Worm (Caenorhabditis elegans) whole organism, late embryonic: Measurements from ENCODE around the gene kynu-1.

Experiments
- C08G9.2 ChIP-seq: sonication (generic microtip); optimal IDR thresholded peaks from 2 replicates; lab custom pipeline; 2016; ENCODE audit warnings: mild to moderate bottlenecking, missing genetic modification characterization, moderate library complexity, missing compliant biosample characterization
- C38D4.7 ChIP-seq: fragments of 200-800 bp; sonication (Bioruptor generic); optimal IDR thresholded peaks from 2 replicates; lab custom pipeline; 2018; ENCODE audit warnings: mild to moderate bottlenecking, missing genetic modification characterization, moderate library complexity, missing compliant biosample characterization
- F13H6.1 ChIP-seq: sonication (generic microtip); optimal IDR thresholded peaks from 2 replicates; lab custom pipeline; 2016; ENCODE audit warnings: missing genetic modification characterization, missing compliant biosample characterization
- K02D7.2 ChIP-seq: sonication (generic microtip); optimal IDR thresholded peaks from 2 replicates; lab custom pipeline; 2017; ENCODE audit warnings: mild to moderate bottlenecking, missing genetic modification characterization, missing compliant biosample characterization
- K09A11.1 ChIP-seq: sonication (generic microtip); optimal IDR thresholded peaks from 2 replicates; lab custom pipeline; 2017; ENCODE audit warnings: antibody characterized with exemption, mild to moderate bottlenecking, missing genetic modification characterization, missing compliant biosample characterization; ENCODE audit not compliant: insufficient read depth
- T23F11.4 ChIP-seq: fragments of 200-800 bp; sonication (Bioruptor generic); optimal IDR thresholded peaks from 2 replicates; lab custom pipeline; 2018; ENCODE audit warnings: mild to moderate bottlenecking, missing genetic modification characterization, missing compliant biosample characterization
- Y22D7AL.16 ChIP-seq: sonication (generic microtip); optimal IDR thresholded peaks from 2 replicates; lab custom pipeline; 2016; ENCODE audit warnings: missing genetic modification characterization, missing compliant biosample characterization
- ahr-1 ChIP-seq: sonication (generic microtip); optimal IDR thresholded peaks from 2 replicates; lab custom pipeline; 2016; ENCODE audit warnings: missing genetic modification characterization, missing compliant biosample characterization
- ama-1 ChIP-seq: fragments of 150-350 bp; optimal IDR thresholded peaks from 2 replicates; lab custom pipeline; 2014
- ceh-14 ChIP-seq: sonication (generic microtip); optimal IDR thresholded peaks from 2 replicates; lab custom pipeline; 2016; ENCODE audit warnings: missing genotype, missing genetic modification characterization, missing compliant biosample characterization
- ceh-18 ChIP-seq: sonication (generic microtip); optimal IDR thresholded peaks from 2 replicates; lab custom pipeline; 2016; ENCODE audit warnings: missing genetic modification characterization, missing compliant biosample characterization
- ceh-19 ChIP-seq: fragments of 200-800 bp; sonication (Bioruptor generic); optimal IDR thresholded peaks from 2 replicates; lab custom pipeline; 2018; ENCODE audit warnings: mild to moderate bottlenecking, missing genetic modification characterization, missing compliant biosample characterization
- ceh-22 ChIP-seq: sonication (generic microtip); optimal IDR thresholded peaks from 2 replicates; lab custom pipeline; 2017; ENCODE audit warnings: missing biosample characterization, missing genetic modification characterization
- ceh-30 ChIP-seq: fragments of 150-350 bp; optimal IDR thresholded peaks from 2 replicates; lab custom pipeline; 2014; ENCODE audit warnings: missing biosample characterization, missing genetic modification characterization
- ceh-31 ChIP-seq: sonication (generic microtip); optimal IDR thresholded peaks from 2 replicates; lab custom pipeline; 2016; ENCODE audit warnings: missing genetic modification characterization, missing compliant biosample characterization
- ceh-34 ChIP-seq: sonication (generic microtip); optimal IDR thresholded peaks from 2 replicates; lab custom pipeline; 2016; ENCODE audit warnings: mild to moderate bottlenecking, missing genetic modification characterization, missing compliant biosample characterization
- ceh-45 ChIP-seq: fragments of 200-800 bp; sonication (Bioruptor generic); IDR thresholded peaks from 2 replicates; pipeline ENCODE4 v1.3.6; 2022; ENCODE audit warnings: missing genetic modification reagents, missing genetic modification characterization, missing compliant biosample characterization
- ceh-9 ChIP-seq: sonication (generic microtip); optimal IDR thresholded peaks from 2 replicates; lab custom pipeline; 2016; ENCODE audit warnings: mild to moderate bottlenecking, missing genetic modification characterization, inconsistent platforms, missing compliant biosample characterization
- dmd-4 ChIP-seq: sonication (generic microtip); optimal IDR thresholded peaks from 2 replicates; lab custom pipeline; 2016; ENCODE audit warnings: borderline replicate concordance, missing genetic modification characterization, missing compliant biosample characterization
- elt-2 ChIP-seq: sonication (generic microtip); optimal IDR thresholded peaks from 2 replicates; lab custom pipeline; 2016; ENCODE audit warnings: missing genetic modification reagents, missing genetic modification characterization, missing compliant biosample characterization
- eyg-1 ChIP-seq: sonication (generic microtip); optimal IDR thresholded peaks from 2 replicates; lab custom pipeline; 2016; ENCODE audit warnings: missing genotype, missing genetic modification characterization, missing compliant biosample characterization
- fax-1 ChIP-seq: sonication (generic microtip); optimal IDR thresholded peaks from 2 replicates; lab custom pipeline; 2016; ENCODE audit warnings: missing genotype, missing genetic modification characterization, missing compliant biosample characterization
- hlh-13 ChIP-seq: fragments of 200-800 bp; sonication (Bioruptor generic); optimal IDR thresholded peaks from 2 replicates; lab custom pipeline; 2018; ENCODE audit warnings: mild to moderate bottlenecking, missing genetic modification characterization, missing compliant biosample characterization
- hlh-15 ChIP-seq: sonication (generic microtip); optimal IDR thresholded peaks from 2 replicates; lab custom pipeline; 2016; ENCODE audit warnings: missing genetic modification characterization, missing compliant biosample characterization
- hlh-30 ChIP-seq: sonication (generic microtip); optimal IDR thresholded peaks from 2 replicates; lab custom pipeline; 2017; ENCODE audit warnings: antibody characterized with exemption, missing genetic modification characterization, missing compliant biosample characterization; ENCODE audit not compliant: insufficient read depth
- hlh-6 ChIP-seq: sonication (generic microtip); optimal IDR thresholded peaks from 2 replicates; lab custom pipeline; 2016; ENCODE audit warnings: missing genotype, missing genetic modification characterization, missing compliant biosample characterization
- hlh-8 ChIP-seq: sonication (generic microtip); optimal IDR thresholded peaks from 2 replicates; lab custom pipeline; 2016; ENCODE audit warnings: missing genotype, missing genetic modification characterization, missing compliant biosample characterization
- lin-11 ChIP-seq: fragments of 200-800 bp; sonication (Bioruptor generic); optimal IDR thresholded peaks from 2 replicates; lab custom pipeline; 2018; ENCODE audit warnings: mild to moderate bottlenecking, missing genetic modification characterization, missing compliant biosample characterization
- nhr-11 ChIP-seq: fragments of 150-350 bp; optimal IDR thresholded peaks from 2 replicates; lab custom pipeline; 2014; ENCODE audit warnings: missing biosample characterization, missing genetic modification characterization
- odd-2 ChIP-seq: sonication (generic microtip); optimal IDR thresholded peaks from 2 replicates; lab custom pipeline; 2017; ENCODE audit warnings: antibody characterized with exemption, mild to moderate bottlenecking, missing genetic modification characterization, missing compliant biosample characterization
- pha-2 ChIP-seq: sonication (generic microtip); optimal IDR thresholded peaks from 2 replicates; lab custom pipeline; 2017; ENCODE audit warnings: mild to moderate bottlenecking, missing genetic modification characterization, missing compliant biosample characterization
- pqm-1 ChIP-seq: sonication (generic microtip); optimal IDR thresholded peaks from 2 replicates; lab custom pipeline; 2016; ENCODE audit warnings: missing genetic modification characterization, missing compliant biosample characterization
- pros-1 ChIP-seq: fragments of 150-350 bp; optimal IDR thresholded peaks from 2 replicates; lab custom pipeline; 2014; ENCODE audit warnings: missing biosample characterization, missing genetic modification reagents, missing genetic modification characterization
- ref-2 ChIP-seq: sonication (generic microtip); optimal IDR thresholded peaks from 2 replicates; lab custom pipeline; 2016; ENCODE audit warnings: missing genetic modification characterization, missing compliant biosample characterization
- sox-2 ChIP-seq: fragments of 200-800 bp; sonication (Bioruptor generic); IDR thresholded peaks from 2 replicates; pipeline ENCODE4 v1.3.6; 2022; ENCODE audit warnings: missing genetic modification reagents, missing genetic modification characterization, missing compliant biosample characterization
- sox-4 ChIP-seq: sonication (generic microtip); optimal IDR thresholded peaks from 2 replicates; lab custom pipeline; 2017; ENCODE audit warnings: mild to moderate bottlenecking, missing genetic modification characterization, inconsistent platforms, missing compliant biosample characterization
- syd-9 ChIP-seq: sonication (generic microtip); optimal IDR thresholded peaks from 2 replicates; lab custom pipeline; 2016; ENCODE audit warnings: mild to moderate bottlenecking, missing genetic modification characterization, moderate library complexity, missing compliant biosample characterization
- tbx-2 ChIP-seq: sonication (generic microtip); optimal IDR thresholded peaks from 2 replicates; lab custom pipeline; 2016; ENCODE audit warnings: missing genetic modification characterization, missing compliant biosample characterization
- tbx-7 ChIP-seq: sonication (generic microtip); optimal IDR thresholded peaks from 2 replicates; lab custom pipeline; 2016; ENCODE audit warnings: missing genotype, missing genetic modification characterization, missing compliant biosample characterization
- unc-86 ChIP-seq: sonication (generic microtip); optimal IDR thresholded peaks from 2 replicates; lab custom pipeline; 2016; ENCODE audit warnings: missing genetic modification characterization, missing compliant biosample characterization
- ztf-16 ChIP-seq: sonication (generic microtip); optimal IDR thresholded peaks from 2 replicates; lab custom pipeline; 2017; ENCODE audit warnings: missing genetic modification characterization, missing compliant biosample characterization

kynu-1 gene

ce11 chrX:6084439-6084838, 24.7 kb downstream of the kynu-1 start, which contains the start of gene C45B2.2:
TSS of gene C45B2.2 (plus strand) at chrX:6084739.
- no peak for TF ChIP-seq hlh-8 (tag; lab: Kevin White, UChicago)
- TF ChIP-seq ceh-18 (tag; lab: Kevin White, UChicago), result no peak
- no peak for TF ChIP-seq tbx-7
- TF ChIP-seq ama-1, result no peak
- TF ChIP-seq F13H6.1, result no peak
- no peak for TF ChIP-seq hlh-6

- TF ChIP-seq sox-4 (no peak), hlh-30 (tag; lab: Kevin White, UChicago) (no peak), hlh-8 (tag; lab: Kevin White, UChicago) (no peak), syd-9 (tag; lab: Kevin White, UChicago) (no peak), pqm-1 (tag; lab: Kevin White, UChicago) (no peak), elt-2 (no peak), ztf-16 (tag; lab: Kevin White, UChicago) (no peak), ahr-1 (tag; lab: Kevin White, UChicago) (no peak), ceh-30 (no peak), C08G9.2 (tag; lab: Kevin White, UChicago) (no peak), dmd-4 (tag; lab: Kevin White, UChicago) (no peak), K02D7.2 (tag; lab: Kevin White, UChicago) (no peak)
These were observed 26.5 kb downstream of the kynu-1 start, which contains the start of gene C45B2.3 for ce11 chrX:6082660-6083059. TSS of gene C45B2.3 (plus strand) at chrX:6082960.

ce11 chrX:6081793-6082192, 27.3 kb downstream of the kynu-1 start:
- TF ChIP-seq hlh-15, result no peak
- peak; percentile 28 for TF ChIP-seq elt-2
- no peak for TF ChIP-seq K02D7.2 (tag; lab: Kevin White, UChicago)
- TF ChIP-seq C38D4.7 (GFP tag; lab: Kevin White, UChicago), result no peak
- TF ChIP-seq pha-2 (tag; lab: Kevin White, UChicago), result no peak
- no peak for TF ChIP-seq fax-1

ce11 chrX:6075209-6075608, 33.9 kb downstream of the kynu-1 start, which contains the start of gene lgc-58:
TSS of gene lgc-58 (plus strand) at chrX:6075509.
- TF ChIP-seq ceh-9 (tag; lab: Kevin White, UChicago), result no peak
- TF ChIP-seq ceh-18 (tag; lab: Kevin White, UChicago), result no peak
- no peak for TF ChIP-seq hlh-8 (tag; lab: Kevin White, UChicago)
- TF ChIP-seq sox-2 (GFP tag; lab: Robert Waterston, UW), result no peak
- TF ChIP-seq pros-1, result no peak
- no peak for TF ChIP-seq ceh-22 (tag; lab: Kevin White, UChicago)
- TF ChIP-seq dmd-4 (tag; lab: Kevin White, UChicago), result no peak
- no peak for TF ChIP-seq ceh-45 (GFP tag; lab: Robert Waterston, UW)
- TF ChIP-seq ceh-30, result no peak
- TF ChIP-seq ceh-34 (tag; lab: Kevin White, UChicago), result no peak
- TF ChIP-seq ceh-19 (GFP tag; lab: Kevin White, UChicago), result no peak
- TF ChIP-seq syd-9 (tag; lab: Kevin White, UChicago), result no peak
- no peak for TF ChIP-seq pqm-1 (tag; lab: Kevin White, UChicago)
- TF ChIP-seq ztf-16 (tag; lab: Kevin White, UChicago), result no peak
- TF ChIP-seq lin-11, result no peak
- TF ChIP-seq ref-2 (tag; lab: Kevin White, UChicago), result no peak

ce11 chrX:6066618-6067017, 42.5 kb downstream of the kynu-1 start:
- TF ChIP-seq tbx-2 (tag; lab: Kevin White, UChicago) (no peak), ref-2 (tag; lab: Kevin White, UChicago) (peak; percentile 35)
- TF ChIP-seq, all 69 proteins: peak for 1

DNA sequence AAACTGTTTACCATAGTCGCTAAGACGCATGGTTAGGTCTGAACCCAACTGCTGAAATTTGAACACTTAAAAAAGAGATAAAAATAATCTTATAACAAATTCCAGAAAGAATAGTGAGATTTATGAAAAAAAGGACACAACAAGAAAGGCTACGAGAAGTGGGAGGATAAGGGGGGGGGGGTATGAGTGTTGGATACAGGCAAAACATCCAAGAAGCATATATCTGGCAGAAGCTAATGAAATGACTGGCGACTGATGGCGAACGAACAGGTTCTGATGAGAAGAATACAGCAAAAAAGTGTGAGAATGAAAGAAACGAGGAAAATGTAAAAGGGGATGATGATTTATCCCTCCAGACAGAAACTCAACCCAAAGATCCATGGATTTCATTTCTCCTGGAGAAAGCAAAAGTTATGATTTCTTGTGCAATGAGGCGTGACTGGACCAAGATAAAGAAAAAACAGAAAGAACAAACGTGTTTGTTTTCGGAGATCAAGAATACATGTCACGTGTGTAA, 43.1 kb downstream of the kynu-1 start, which contains the start of gene ptr-4:
ptr-4 (minus strand) TSS at position 51 of the 517 bp plus-strand sequence.
- TF ChIP-seq eyg-1 (tag; lab: Kevin White, UChicago), result no peak
- no peak for TF ChIP-seq K09A11.1 (tag; lab: Kevin White, UChicago)
- no peak for TF ChIP-seq dmd-4 (tag; lab: Kevin White, UChicago)
- TF ChIP-seq sox-2 (GFP tag; lab: Robert Waterston, UW), result no peak
- TF ChIP-seq hlh-30 (tag; lab: Kevin White, UChicago), result no peak
- no peak for TF ChIP-seq hlh-13 (GFP tag; lab: Kevin White, UChicago)
- no peak for TF ChIP-seq odd-2
- TF ChIP-seq ceh-31 (tag; lab: Kevin White, UChicago), result no peak
- TF ChIP-seq ceh-14, result no peak
- TF ChIP-seq unc-86 (tag; lab: Kevin White, UChicago), result no peak
- TF ChIP-seq nhr-11 (tag; lab: Kevin White, UChicago), result no peak
- no peak for TF ChIP-seq Y22D7AL.16 (tag; lab: Kevin White, UChicago)
- TF ChIP-seq T23F11.4 (GFP tag; lab: Kevin White, UChicago), result no peak
